Worm (Caenorhabditis elegans) whole organism, L4/young adult: ENCODE measurements around the gene srx-119.

ENCODE experiments used
- dao-5 ChIP-seq: sonication (generic microtip); optimal IDR thresholded peaks from 2 replicates; lab custom pipeline; 2016; ENCODE audit warnings: missing genotype, missing genetic modification characterization, moderate library complexity, missing compliant biosample characterization
- him-1 ChIP-seq: sonication (generic microtip); optimal IDR thresholded peaks from 2 replicates; lab custom pipeline; 2016; ENCODE audit warnings: missing genotype, missing genetic modification reagents, missing genetic modification characterization, missing compliant biosample characterization

DNA sequence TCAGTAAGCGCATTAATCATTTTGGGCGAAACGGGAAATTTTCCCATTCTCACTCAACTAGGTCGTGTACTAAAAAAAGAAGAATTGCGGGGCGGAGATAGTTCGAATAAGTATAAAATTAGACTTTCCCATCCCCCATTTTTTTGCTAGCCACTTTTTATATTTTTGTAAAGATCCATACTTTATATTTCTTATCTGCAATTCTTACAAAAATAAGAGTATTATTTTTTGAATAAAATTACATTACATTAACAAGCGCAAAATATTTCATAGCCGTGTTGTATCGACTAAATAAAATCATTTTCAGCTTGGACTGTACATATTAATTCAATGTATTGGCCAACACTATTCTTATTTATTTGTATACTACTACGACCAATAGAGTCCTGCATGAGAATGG lies 27.5 kb downstream of the srx-119 start, which contains the start of gene F49C5.11:
- TF ChIP-seq dao-5 (tag; lab: Kevin White, UChicago): no peak
- TF ChIP-seq him-1 (tag; lab: Kevin White, UChicago): no peak
